Comparison of ENCODE assay signal across 2 fruit fly cellular contexts in genomic region chr2L:7598697-7599096, dm6.
A peak's percentile ranks its signal among the peaks of the same experiment; 100 is the strongest.
TF ChIP-seq lines count a peak whose summit lies in the region.

No protein-coding gene starts in this region.

TF ChIP-seq in whole organism, embryonic, 481 proteins besides CTCF, POLR2A, EP300 and RAD21 (continued from another document):
- TF ChIP-seq CG6689 (GFP tag; IDR thresholded peaks at IDR 0.05; lab: Robert Waterston, UW) (peak; percentile 25; the same call in 1 of the 2 replicates), CG4282 (GFP tag; optimal IDR thresholded peaks at IDR 0.05; lab: Kevin White, UChicago) (no peak), Ptx1 (GFP tag; IDR thresholded peaks at IDR 0.05; lab: Robert Waterston, UW) (0 out of 2 replicates have a peak, but pooled peaks have one; percentile 10), br (optimal IDR thresholded peaks at IDR 0.05; lab: Kevin White, UChicago) (no peak), CG4707 (GFP tag; optimal IDR thresholded peaks at IDR 0.05; lab: Kevin White, UChicago) (no peak), CG10147 (GFP tag; optimal IDR thresholded peaks at IDR 0.05; lab: Kevin White, UChicago) (no peak), ssp (GFP tag; IDR thresholded peaks at IDR 0.05; lab: Robert Waterston, UW) (0 out of 2 replicates have a peak, but pooled peaks have one; percentile 25), Dbx (GFP tag; IDR thresholded peaks at IDR 0.05; lab: Robert Waterston, UW) (no peak), HHEX (GFP tag; optimal IDR thresholded peaks at IDR 0.05; lab: Kevin White, UChicago) (no peak), zfh1 (GFP tag; IDR thresholded peaks at IDR 0.05; lab: Robert Waterston, UW) (0 out of 3 replicates have a peak, but pooled peaks have one; percentile 9), CG3726 (GFP tag; IDR thresholded peaks at IDR 0.05; lab: Robert Waterston, UW) (no peak), Drgx (GFP tag; IDR thresholded peaks at IDR 0.05; lab: Robert Waterston, UW) (peak; percentile 91), CG11504 (tag; optimal IDR thresholded peaks at IDR 0.05; lab: Kevin White, UChicago) (peak; percentile 51), pzg (GFP tag; optimal IDR thresholded peaks at IDR 0.05; lab: Kevin White, UChicago) (no peak), nmo (GFP tag; optimal IDR thresholded peaks at IDR 0.05; lab: Kevin White, UChicago) (no peak)

TF ChIP-seq in whole organism, prepupa, 60 proteins besides CTCF, POLR2A, EP300 and RAD21 (continued from another document):
- peak; percentile 75 for TF ChIP-seq CG32006 (GFP tag; optimal IDR thresholded peaks at IDR 0.05; lab: Kevin White, UChicago)
- peak; percentile 92 for TF ChIP-seq eg (GFP tag; IDR thresholded peaks at IDR 0.05; lab: Robert Waterston, UW)
- peak; percentile 25 for TF ChIP-seq CG6792 (GFP tag; optimal IDR thresholded peaks at IDR 0.05; lab: Kevin White, UChicago)
- TF ChIP-seq Eip75B (GFP tag; optimal IDR thresholded peaks at IDR 0.05; lab: Kevin White, UChicago), result no peak
- TF ChIP-seq CG4318 (GFP tag; optimal IDR thresholded peaks at IDR 0.05; lab: Kevin White, UChicago), result peak; percentile 48
- TF ChIP-seq dsx (GFP tag; optimal IDR thresholded peaks at IDR 0.05; lab: Kevin White, UChicago; ENCODE audit: poor library complexity, severe bottlenecking), result peak; percentile 37
- peak; percentile 25 for TF ChIP-seq CG8632 (GFP tag; optimal IDR thresholded peaks at IDR 0.05; lab: Kevin White, UChicago)
- peak in 1 of 2 experiments; percentile 7 for TF ChIP-seq salr (GFP tag; optimal IDR thresholded peaks at IDR 0.05; lab: Kevin White, UChicago)
- no peak for TF ChIP-seq fkh (GFP tag; optimal IDR thresholded peaks at IDR 0.05; lab: Kevin White, UChicago)
- TF ChIP-seq CG16779 (tag; optimal IDR thresholded peaks at IDR 0.05; lab: Kevin White, UChicago), result no peak
- peak; percentile 32 for TF ChIP-seq CG34406 (GFP tag; optimal IDR thresholded peaks at IDR 0.05; lab: Kevin White, UChicago)
- no peak for TF ChIP-seq CG3919 (GFP tag; optimal IDR thresholded peaks at IDR 0.05; lab: Kevin White, UChicago)
- TF ChIP-seq achi (GFP tag; optimal IDR thresholded peaks at IDR 0.05; lab: Kevin White, UChicago), result peak; percentile 58
- peak; percentile 23 for TF ChIP-seq fd59A (GFP tag; optimal IDR thresholded peaks at IDR 0.05; lab: Kevin White, UChicago)
